Fruit fly (Drosophila melanogaster) whole organism, embryonic: ENCODE measurements around the gene CG10761.
A peak's percentile ranks its signal among the peaks of the same experiment; 100 is the strongest.

Experiments
- Antp ChIP-seq: fragments of 200-800 bp; sonication (Bioruptor generic); optimal IDR thresholded peaks from 3 replicates; lab custom pipeline; 2016; ENCODE audit warnings: missing biosample characterization, missing genetic modification characterization
- BtbVII ChIP-seq: fragments of 200-800 bp; sonication (Bioruptor generic); optimal IDR thresholded peaks from 3 replicates; lab custom pipeline; 2017; ENCODE audit warnings: missing biosample characterization, mild to moderate bottlenecking, missing genetic modification characterization
- CG11723 ChIP-seq: fragments of 200-800 bp; sonication (Bioruptor generic); optimal IDR thresholded peaks from 2 replicates; lab custom pipeline; 2017; ENCODE audit warnings: missing biosample characterization, mild to moderate bottlenecking, missing genetic modification characterization
- CG13296 ChIP-seq: fragments of 200-800 bp; sonication (Bioruptor generic); optimal IDR thresholded peaks from 3 replicates; lab custom pipeline; 2018; ENCODE audit warnings: missing biosample characterization, mild to moderate bottlenecking, missing genetic modification characterization
- CG1602 ChIP-seq: fragments of 200-800 bp; sonication (Bioruptor generic); optimal IDR thresholded peaks from 3 replicates; lab custom pipeline; 2016; ENCODE audit warnings: missing biosample characterization, missing genetic modification characterization
- CG17186 ChIP-seq: fragments of 200-800 bp; sonication (Bioruptor generic); optimal IDR thresholded peaks from 3 replicates; lab custom pipeline; 2017; ENCODE audit warnings: missing biosample characterization, missing genetic modification reagents, missing genetic modification characterization
- CG17359 ChIP-seq: fragments of 200-800 bp; sonication (Bioruptor generic); optimal IDR thresholded peaks from 3 replicates; lab custom pipeline; 2018; ENCODE audit warnings: missing biosample characterization, mild to moderate bottlenecking, missing genetic modification characterization, moderate library complexity
- CG17568 ChIP-seq: fragments of 200-800 bp; sonication (Bioruptor generic); optimal IDR thresholded peaks from 2 replicates; lab custom pipeline; 2018; ENCODE audit warnings: missing biosample characterization, mild to moderate bottlenecking, missing genetic modification characterization, moderate library complexity
- CG17912 ChIP-seq: fragments of 200-800 bp; sonication (Bioruptor generic); optimal IDR thresholded peaks from 2 replicates; lab custom pipeline; 2018; ENCODE audit warnings: missing biosample characterization, mild to moderate bottlenecking, missing genetic modification characterization
- CG2678 ChIP-seq: fragments of 200-800 bp; sonication (Bioruptor generic); optimal IDR thresholded peaks from 3 replicates; lab custom pipeline; 2019; ENCODE audit warnings: missing biosample characterization, mild to moderate bottlenecking, missing genetic modification characterization, moderate library complexity
- CG2889 ChIP-seq: fragments of 200-800 bp; sonication (Bioruptor generic); IDR thresholded peaks from 3 replicates; pipeline ENCODE4 v1.3.6; 2022; ENCODE audit warnings: missing biosample characterization, missing genetic modification characterization
- CG30403 ChIP-seq: fragments of 200-800 bp; sonication (Bioruptor generic); optimal IDR thresholded peaks from 3 replicates; lab custom pipeline; 2016; ENCODE audit warnings: missing biosample characterization, missing genetic modification characterization
- CG30431 ChIP-seq: fragments of 200-800 bp; sonication (Bioruptor generic); optimal IDR thresholded peaks from 2 replicates; lab custom pipeline; 2017; ENCODE audit warnings: missing biosample characterization, missing genetic modification characterization
- CG3407 ChIP-seq: fragments of 200-800 bp; sonication (Bioruptor generic); optimal IDR thresholded peaks from 2 replicates; lab custom pipeline; 2018; ENCODE audit warnings: missing biosample characterization, mild to moderate bottlenecking, missing genetic modification characterization
- CG4617 ChIP-seq: fragments of 200-800 bp; sonication (Bioruptor generic); optimal IDR thresholded peaks from 3 replicates; lab custom pipeline; 2016; ENCODE audit warnings: missing biosample characterization, missing genetic modification characterization, borderline replicate concordance
- CG4820 ChIP-seq: fragments of 200-800 bp; sonication (Bioruptor generic); optimal IDR thresholded peaks from 3 replicates; lab custom pipeline; 2016; ENCODE audit warnings: missing biosample characterization, missing genetic modification characterization
- CG6272 ChIP-seq: fragments of 200-800 bp; sonication (Bioruptor generic); IDR thresholded peaks from 2 replicates; pipeline ENCODE4 v1.3.6; 2022; ENCODE audit warnings: missing biosample characterization, missing genetic modification characterization
- CG8359 ChIP-seq: fragments of 200-800 bp; sonication (Bioruptor generic); optimal IDR thresholded peaks from 2 replicates; lab custom pipeline; 2017; ENCODE audit warnings: missing biosample characterization, mild to moderate bottlenecking, missing genetic modification characterization, borderline replicate concordance
- CG9437 ChIP-seq: fragments of 200-800 bp; sonication (Bioruptor generic); optimal IDR thresholded peaks from 2 replicates; lab custom pipeline; 2018; ENCODE audit warnings: missing biosample characterization, mild to moderate bottlenecking, missing genetic modification characterization
- CG9609 ChIP-seq: fragments of 200-800 bp; sonication (Bioruptor generic); optimal IDR thresholded peaks from 3 replicates; lab custom pipeline; 2016; ENCODE audit warnings: missing biosample characterization, missing genetic modification characterization
- CG9817 ChIP-seq: fragments of 200-800 bp; sonication (Bioruptor generic); optimal IDR thresholded peaks from 2 replicates; lab custom pipeline; 2018; ENCODE audit warnings: missing biosample characterization, mild to moderate bottlenecking, missing genetic modification characterization, moderate library complexity
- Dip2 ChIP-seq: fragments of 200-800 bp; sonication (Bioruptor generic); IDR thresholded peaks from 2 replicates; pipeline ENCODE4 v1.3.6; 2022; ENCODE audit warnings: missing biosample characterization, missing genetic modification characterization
- GATAe ChIP-seq: fragments of 200-800 bp; sonication (Bioruptor generic); conservative IDR thresholded peaks from 2 replicates; pipeline ENCODE4 v1.3.6; 2022; ENCODE audit warnings: missing biosample characterization, missing genetic modification characterization
- HLH54F ChIP-seq: fragments of 200-800 bp; sonication (Bioruptor generic); optimal IDR thresholded peaks from 3 replicates; lab custom pipeline; 2016; ENCODE audit warnings: missing biosample characterization, missing genetic modification characterization
- Hand ChIP-seq: fragments of 200-800 bp; sonication (Bioruptor generic); optimal IDR thresholded peaks from 2 replicates; lab custom pipeline; 2017; ENCODE audit warnings: mild to moderate bottlenecking, missing biosample characterization, missing genetic modification reagents, missing genetic modification characterization
- Lpt ChIP-seq: fragments of >200 bp; optimal IDR thresholded peaks from 2 replicates; lab custom pipeline; 2018; ENCODE audit warnings: missing biosample characterization, missing genetic modification characterization
- Myb ChIP-seq: fragments of 200-800 bp; sonication (Bioruptor generic); optimal IDR thresholded peaks from 2 replicates; lab custom pipeline; 2016; ENCODE audit warnings: missing biosample characterization, missing genetic modification characterization
- NFAT ChIP-seq: fragments of 200-800 bp; sonication (Bioruptor generic); IDR thresholded peaks from 2 replicates; pipeline ENCODE4 v1.3.6; 2022; ENCODE audit warnings: missing biosample characterization, missing genetic modification characterization
- Six4 ChIP-seq: fragments of 200-800 bp; sonication (Bioruptor generic); optimal IDR thresholded peaks from 2 replicates; lab custom pipeline; 2016; ENCODE audit warnings: missing biosample characterization, missing genetic modification characterization
- Sox100B ChIP-seq: fragments of 200-800 bp; sonication (Bioruptor generic); optimal IDR thresholded peaks from 3 replicates; lab custom pipeline; 2018; ENCODE audit warnings: missing biosample characterization, mild to moderate bottlenecking, missing genetic modification characterization
- Sry-β ChIP-seq: fragments of 200-800 bp; sonication (Bioruptor generic); optimal IDR thresholded peaks from 2 replicates; lab custom pipeline; 2018; ENCODE audit warnings: missing biosample characterization, mild to moderate bottlenecking, missing genetic modification characterization, moderate library complexity
- TFAM ChIP-seq: fragments of 200-800 bp; sonication (Bioruptor generic); optimal IDR thresholded peaks from 2 replicates; lab custom pipeline; 2017; ENCODE audit warnings: missing biosample characterization, missing genetic modification characterization, inconsistent platforms
- amos ChIP-seq: fragments of 200-800 bp; sonication (Bioruptor generic); IDR thresholded peaks from 2 replicates; pipeline ENCODE4 v1.3.6; 2022; ENCODE audit warnings: missing biosample characterization, missing genetic modification characterization; ENCODE audit not compliant: partially characterized antibody
- cas ChIP-seq: fragments of 200-800 bp; sonication (Bioruptor generic); IDR thresholded peaks from 2 replicates; pipeline ENCODE4 v1.3.6; 2022; ENCODE audit warnings: missing biosample characterization, missing genetic modification characterization
- chif ChIP-seq, 2 experiments: fragments of 200-800 bp; sonication (Bioruptor generic); optimal IDR thresholded peaks; 3 replicates each; lab custom pipeline; 2016; ENCODE audit warnings: missing biosample characterization in 2 of 2, missing genetic modification characterization in 2 of 2
- crc ChIP-seq: fragments of 200-800 bp; sonication (Bioruptor generic); optimal IDR thresholded peaks from 2 replicates; lab custom pipeline; 2016; ENCODE audit warnings: missing biosample characterization, missing genetic modification characterization
- dimm ChIP-seq: fragments of 200-800 bp; sonication (Bioruptor generic); IDR thresholded peaks from 2 replicates; pipeline ENCODE4 v1.3.6; 2022; ENCODE audit warnings: missing biosample characterization, missing genetic modification characterization
- ems ChIP-seq: fragments of 200-800 bp; sonication (Bioruptor generic); optimal IDR thresholded peaks from 3 replicates; lab custom pipeline; 2016; ENCODE audit warnings: missing biosample characterization, missing genetic modification characterization
- en ChIP-seq: fragments of 200-800 bp; sonication (Bioruptor generic); optimal IDR thresholded peaks from 2 replicates; lab custom pipeline; 2016; ENCODE audit warnings: missing biosample characterization, missing genetic modification characterization
- gsb-n ChIP-seq: fragments of 200-800 bp; sonication (Bioruptor generic); optimal IDR thresholded peaks from 3 replicates; lab custom pipeline; 2018; ENCODE audit warnings: missing biosample characterization, mild to moderate bottlenecking, missing genetic modification characterization
- ham ChIP-seq: fragments of 200-800 bp; sonication (Bioruptor generic); IDR thresholded peaks from 2 replicates; pipeline ENCODE4 v1.3.6; 2022; ENCODE audit warnings: missing biosample characterization, missing genetic modification characterization
- hb ChIP-seq: fragments of 200-800 bp; sonication (Bioruptor generic); IDR thresholded peaks from 3 replicates; pipeline ENCODE4 v1.3.6; 2022; ENCODE audit warnings: missing biosample characterization, missing genetic modification characterization; ENCODE audit not compliant: partially characterized antibody
- ind ChIP-seq: fragments of 200-800 bp; sonication (Bioruptor generic); optimal IDR thresholded peaks from 3 replicates; lab custom pipeline; 2016; ENCODE audit warnings: missing biosample characterization, missing genetic modification characterization
- maf-S ChIP-seq: fragments of 200-800 bp; sonication (Bioruptor generic); optimal IDR thresholded peaks from 2 replicates; lab custom pipeline; 2016; ENCODE audit warnings: missing biosample characterization, missing genetic modification characterization
- phol ChIP-seq: fragments of 200-800 bp; sonication (Bioruptor generic); optimal IDR thresholded peaks from 3 replicates; lab custom pipeline; 2018; ENCODE audit warnings: missing biosample characterization, mild to moderate bottlenecking, missing genetic modification characterization, moderate library complexity
- psq ChIP-seq: fragments of 200-800 bp; sonication (Bioruptor generic); optimal IDR thresholded peaks from 2 replicates; lab custom pipeline; 2017; ENCODE audit warnings: missing biosample characterization, missing genetic modification characterization
- scrt ChIP-seq: fragments of 200-800 bp; sonication (Bioruptor generic); optimal IDR thresholded peaks from 2 replicates; lab custom pipeline; 2018; ENCODE audit warnings: missing biosample characterization, mild to moderate bottlenecking, missing genetic modification characterization, moderate library complexity
- sna ChIP-seq: fragments of 200-800 bp; sonication (Bioruptor generic); IDR thresholded peaks from 2 replicates; pipeline ENCODE4 v1.3.6; 2022; ENCODE audit warnings: missing biosample characterization, missing genetic modification characterization; ENCODE audit not compliant: partially characterized antibody
- sug ChIP-seq: fragments of 200-800 bp; optimal IDR thresholded peaks from 2 replicates; lab custom pipeline; 2019; ENCODE audit warnings: missing biosample characterization, mild to moderate bottlenecking, missing genetic modification characterization, moderate library complexity
- ttk ChIP-seq: fragments of 200-800 bp; sonication (Bioruptor generic); IDR thresholded peaks from 2 replicates; pipeline ENCODE4 v2.1.2; 2022; ENCODE audit warnings: missing biosample characterization, missing genetic modification characterization

CG10761 gene

DNA sequence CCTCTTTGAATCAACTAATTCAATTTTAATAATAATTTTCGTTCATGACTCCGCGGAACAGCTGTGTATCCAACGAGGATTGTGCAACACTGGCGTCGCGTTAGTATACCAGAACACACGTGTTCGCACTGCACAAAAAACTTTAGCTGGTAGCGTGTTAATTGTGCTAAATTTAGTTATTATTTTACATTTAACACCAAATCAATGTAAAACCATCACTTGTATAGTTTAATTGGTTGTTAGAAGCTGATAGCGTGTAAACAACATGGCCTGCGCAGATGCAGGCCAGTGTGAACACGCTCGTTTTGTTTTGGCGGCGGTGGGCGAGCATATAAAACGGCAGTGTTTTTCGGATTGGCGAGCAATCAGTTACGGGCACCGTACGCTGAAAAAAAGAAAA, 5.3 kb downstream of the CG10761 start, which contains the start of the genes Traf6 and GIIIspla2 (continued):
- peak; percentile 79 for TF ChIP-seq CG30403 (GFP tag; lab: Kevin White, UChicago)
- TF ChIP-seq CG2889 (GFP tag; lab: Robert Waterston, UW), result 0 out of 3 replicates have a peak, but pooled peaks have one; percentile 42
- TF ChIP-seq CG17186, result peak; percentile 88
- TF ChIP-seq NFAT, result peak; percentile 50; the same call in 1 of the 2 replicates
- TF ChIP-seq amos (GFP tag; lab: Robert Waterston, UW), result no peak
- TF ChIP-seq cas (GFP tag; lab: Robert Waterston, UW), result 0 out of 2 replicates have a peak, but pooled peaks have one; percentile 9
- TF ChIP-seq dimm, result no peak
- TF ChIP-seq CG2678 (tag; lab: Kevin White, UChicago), result no peak
- TF ChIP-seq CG6272 (GFP tag; lab: Robert Waterston, UW), result peak; percentile 67
- TF ChIP-seq CG8359 (GFP tag; lab: Kevin White, UChicago), result no peak
- peak; percentile 46; the same call in 1 of the 2 replicates for TF ChIP-seq GATAe (GFP tag; lab: Robert Waterston, UW)
- peak; percentile 63 for TF ChIP-seq ems (GFP tag; lab: Kevin White, UChicago)
- peak; percentile 31 for TF ChIP-seq BtbVII (GFP tag; lab: Kevin White, UChicago)
- peak; percentile 57 for TF ChIP-seq CG4617 (GFP tag; lab: Kevin White, UChicago)
- no peak for TF ChIP-seq Dip2 (GFP tag; lab: Robert Waterston, UW)
- TF ChIP-seq CG9437, result peak; percentile 70
- TF ChIP-seq scrt (GFP tag; lab: Kevin White, UChicago), result no peak
- peak; percentile 23 for TF ChIP-seq crc (GFP tag; lab: Kevin White, UChicago)
- no peak for TF ChIP-seq TFAM (GFP tag; lab: Kevin White, UChicago)
- peak; percentile 55 to 61 for TF ChIP-seq chif (GFP tag; optimal IDR thresholded peaks at IDR 0.05; lab: Kevin White, UChicago)
- TF ChIP-seq CG17912 (GFP tag; lab: Kevin White, UChicago), result peak; percentile 16
- peak; percentile 67 for TF ChIP-seq CG30431 (GFP tag; lab: Kevin White, UChicago)
- peak; percentile 33 for TF ChIP-seq Hand (GFP tag; lab: Kevin White, UChicago)
- no peak for TF ChIP-seq hb (GFP tag; lab: Robert Waterston, UW)
- TF ChIP-seq Six4 (GFP tag; lab: Kevin White, UChicago), result peak; percentile 40
- TF ChIP-seq Lpt, result no peak
- TF ChIP-seq maf-S (GFP tag; lab: Kevin White, UChicago), result peak; percentile 50
- peak; percentile 33; the same call in 1 of the 2 replicates for TF ChIP-seq ham (GFP tag; lab: Robert Waterston, UW)
- no peak for TF ChIP-seq CG11723
- TF ChIP-seq ttk (GFP tag; lab: Robert Waterston, UW), result peak; percentile 61
- TF ChIP-seq CG9817 (tag; lab: Kevin White, UChicago), result peak; percentile 88
- TF ChIP-seq Sox100B, result no peak
- TF ChIP-seq ind (GFP tag; lab: Kevin White, UChicago), result peak; percentile 68
- peak; percentile 57 for TF ChIP-seq CG1602 (GFP tag; lab: Kevin White, UChicago)
- TF ChIP-seq CG3407, result peak; percentile 48
- TF ChIP-seq Antp (GFP tag; lab: Kevin White, UChicago), result peak; percentile 10
- TF ChIP-seq gsb-n, result no peak
- TF ChIP-seq Myb (GFP tag; lab: Kevin White, UChicago), result peak; percentile 63
- TF ChIP-seq Sry-β (GFP tag; lab: Kevin White, UChicago), result no peak
- TF ChIP-seq sug (tag; lab: Kevin White, UChicago), result peak; percentile 84
- peak; percentile 39 for TF ChIP-seq psq (GFP tag; lab: Kevin White, UChicago)
- TF ChIP-seq CG13296 (GFP tag; lab: Kevin White, UChicago), result peak; percentile 67
- TF ChIP-seq CG4820, result peak; percentile 42
- TF ChIP-seq CG9609 (GFP tag; lab: Kevin White, UChicago), result peak; percentile 59
- TF ChIP-seq phol (tag; lab: Kevin White, UChicago), result peak; percentile 85
- peak; percentile 43 for TF ChIP-seq en
- TF ChIP-seq sna (GFP tag; lab: Robert Waterston, UW), result 0 out of 2 replicates have a peak, but pooled peaks have one; percentile 40
- peak; percentile 78 for TF ChIP-seq HLH54F
- no peak for TF ChIP-seq CG17568 (GFP tag; lab: Kevin White, UChicago)
- TF ChIP-seq CG17359, result peak; percentile 60
